Worm (Caenorhabditis elegans) whole organism, midembryonic: ENCODE measurements around the gene C53D6.8.

Source experiments
- T22C8.4 ChIP-seq: fragments of 200-800 bp; sonication (Bioruptor generic); IDR thresholded peaks from 2 replicates; pipeline ENCODE4 v1.3.6; 2022; ENCODE audit warnings: missing genetic modification characterization, missing compliant biosample characterization
- cog-1 ChIP-seq: sonication (generic microtip); optimal IDR thresholded peaks from 2 replicates; lab custom pipeline; 2016; ENCODE audit warnings: missing genetic modification characterization, missing compliant biosample characterization
- flt-1 ChIP-seq: fragments of 200-800 bp; sonication (Bioruptor generic); IDR thresholded peaks from 2 replicates; pipeline ENCODE4 v1.3.6; 2022; ENCODE audit warnings: missing genetic modification characterization, missing compliant biosample characterization
- klf-2 ChIP-seq: fragments of 200-800 bp; sonication (Bioruptor generic); conservative IDR thresholded peaks from 2 replicates; pipeline ENCODE4 v1.3.6; 2022; ENCODE audit warnings: missing genetic modification reagents, missing genetic modification characterization, missing compliant biosample characterization
- med-1 ChIP-seq: sonication (generic microtip); optimal IDR thresholded peaks from 2 replicates; lab custom pipeline; 2017; ENCODE audit warnings: missing genetic modification characterization, mild to moderate bottlenecking, missing compliant biosample characterization, antibody characterized with exemption, missing genetic modification reagents; ENCODE audit not compliant: insufficient read depth
- ref-1 ChIP-seq: fragments of 200-800 bp; sonication (Bioruptor generic); conservative IDR thresholded peaks from 2 replicates; pipeline ENCODE4 v1.3.6; 2022; ENCODE audit warnings: missing genetic modification reagents, missing genetic modification characterization, missing compliant biosample characterization
- tab-1 ChIP-seq: fragments of 200-800 bp; sonication (Bioruptor generic); IDR thresholded peaks from 2 replicates; pipeline ENCODE4 v1.3.6; 2022; ENCODE audit warnings: missing genetic modification characterization, missing compliant biosample characterization
- ztf-23 ChIP-seq: fragments of 200-800 bp; sonication (Bioruptor generic); IDR thresholded peaks from 2 replicates; pipeline ENCODE4 v1.3.6; 2022; ENCODE audit warnings: missing genetic modification reagents, missing genetic modification characterization, missing compliant biosample characterization
- ztf-29 ChIP-seq: fragments of 200-800 bp; sonication (Bioruptor generic); IDR thresholded peaks from 2 replicates; pipeline ENCODE4 v1.3.6; 2022; ENCODE audit warnings: missing genetic modification reagents, missing genetic modification characterization, missing compliant biosample characterization

Gene C53D6.8

ce11 chrIV:8967990-8968389 lies 34.5 kb downstream of the C53D6.8 start, which contains the start of gene suex-2:
Gene suex-2, plus strand, starts transcription at chrIV:8968290.
- TF ChIP-seq cog-1 (tag; lab: Kevin White, UChicago): no peak
- TF ChIP-seq T22C8.4 (GFP tag; lab: Robert Waterston, UW): no peak

ce11 chrIV:8965883-8966282 lies 36.7 kb downstream of the C53D6.8 start, which contains the start of gene C53B4.2:
Gene C53B4.2, plus strand, starts transcription at chrIV:8966183.
- TF ChIP-seq klf-2 (GFP tag; lab: Robert Waterston, UW): no peak
- TF ChIP-seq tab-1: no peak
- TF ChIP-seq flt-1 (GFP tag; lab: Robert Waterston, UW): no peak
- no peak for TF ChIP-seq ztf-29
- no peak for TF ChIP-seq ref-1
- no peak for TF ChIP-seq ztf-23 (GFP tag; lab: Robert Waterston, UW)
- no peak for TF ChIP-seq T22C8.4 (GFP tag; lab: Robert Waterston, UW)
- TF ChIP-seq med-1 (GFP tag; lab: Kevin White, UChicago): no peak
- no peak for TF ChIP-seq cog-1 (tag; lab: Kevin White, UChicago)

- TF ChIP-seq ztf-23 (GFP tag; lab: Robert Waterston, UW) (peak; percentile 82), T22C8.4 (GFP tag; lab: Robert Waterston, UW) (peak; percentile 79), ztf-29 (peak; percentile 88), ref-1 (peak; percentile 72), tab-1 (peak; percentile 90), klf-2 (GFP tag; lab: Robert Waterston, UW) (peak; percentile 82)
Measured at ce11 chrIV:8964042-8964441, 38.5 kb downstream of the C53D6.8 start.

- TF ChIP-seq tab-1 (no peak), ztf-23 (GFP tag; lab: Robert Waterston, UW) (no peak), ref-1 (no peak), cog-1 (tag; lab: Kevin White, UChicago) (no peak), T22C8.4 (GFP tag; lab: Robert Waterston, UW) (no peak), med-1 (GFP tag; lab: Kevin White, UChicago) (no peak), ztf-29 (no peak), klf-2 (GFP tag; lab: Robert Waterston, UW) (no peak), flt-1 (GFP tag; lab: Robert Waterston, UW) (no peak)
Measured at ce11 chrIV:8956189-8956588, 46.3 kb downstream of the C53D6.8 start, which contains the start of gene tpra-1. Gene tpra-1, plus strand, starts transcription at chrIV:8956489.

- TF ChIP-seq cog-1 (tag; lab: Kevin White, UChicago) (no peak), T22C8.4 (GFP tag; lab: Robert Waterston, UW) (no peak), tab-1 (no peak), flt-1 (GFP tag; lab: Robert Waterston, UW) (no peak), ztf-23 (GFP tag; lab: Robert Waterston, UW) (no peak), ref-1 (no peak), klf-2 (GFP tag; lab: Robert Waterston, UW) (no peak), med-1 (GFP tag; lab: Kevin White, UChicago) (no peak), ztf-29 (no peak)
Measured at ce11 chrIV:8954126-8954525, 48.4 kb downstream of the C53D6.8 start.

ce11 chrIV:8951953-8952567 lies 50.5 kb downstream of the C53D6.8 start:
- TF ChIP-seq ztf-29 (no peak), klf-2 (GFP tag; lab: Robert Waterston, UW) (no peak), ztf-23 (GFP tag; lab: Robert Waterston, UW) (no peak), tab-1 (no peak), med-1 (GFP tag; lab: Kevin White, UChicago) (no peak), flt-1 (GFP tag; lab: Robert Waterston, UW) (no peak), cog-1 (tag; lab: Kevin White, UChicago) (no peak)
